Fruit fly (Drosophila melanogaster): ENCODE results near the gene CG43248.

The CG43248 gene

DNA sequence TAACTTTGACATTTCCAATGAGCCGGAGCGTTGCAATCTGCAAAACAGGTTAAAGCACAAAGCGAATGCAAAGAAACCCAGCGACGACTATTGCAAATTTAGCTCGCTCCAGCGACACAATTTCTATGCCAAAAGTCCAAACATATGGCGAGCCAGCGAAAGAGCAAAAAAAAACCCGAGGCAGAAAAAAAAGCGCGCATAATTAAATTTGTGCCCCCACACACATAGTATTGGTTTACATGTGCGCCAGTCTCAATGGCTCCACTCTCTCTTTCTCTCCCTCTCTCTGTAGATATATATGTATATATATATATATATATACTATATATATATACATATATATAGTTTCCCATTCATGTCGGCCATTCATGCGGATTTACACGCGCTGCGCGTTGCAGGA, 9.4 kb upstream of the CG43248 start:
- TF ChIP-seq CG11762 (GFP tag; optimal IDR thresholded peaks at IDR 0.05; ENCODE audit: insufficient read depth), result no peak
- peak; percentile 63 for TF ChIP-seq Eip78C (GFP tag)
- peak; percentile 64; the same call in 2 of the 3 replicates for TF ChIP-seq CG8119 (GFP tag; IDR thresholded peaks at IDR 0.05)
- peak; percentile 42 for TF ChIP-seq CG6276 (GFP tag; optimal IDR thresholded peaks at IDR 0.05)
- peak; percentile 41; the same call in 1 of the 3 replicates for TF ChIP-seq eg (GFP tag; IDR thresholded peaks at IDR 0.05)
- TF ChIP-seq CG16779 (tag; optimal IDR thresholded peaks at IDR 0.05), result no peak

DNA sequence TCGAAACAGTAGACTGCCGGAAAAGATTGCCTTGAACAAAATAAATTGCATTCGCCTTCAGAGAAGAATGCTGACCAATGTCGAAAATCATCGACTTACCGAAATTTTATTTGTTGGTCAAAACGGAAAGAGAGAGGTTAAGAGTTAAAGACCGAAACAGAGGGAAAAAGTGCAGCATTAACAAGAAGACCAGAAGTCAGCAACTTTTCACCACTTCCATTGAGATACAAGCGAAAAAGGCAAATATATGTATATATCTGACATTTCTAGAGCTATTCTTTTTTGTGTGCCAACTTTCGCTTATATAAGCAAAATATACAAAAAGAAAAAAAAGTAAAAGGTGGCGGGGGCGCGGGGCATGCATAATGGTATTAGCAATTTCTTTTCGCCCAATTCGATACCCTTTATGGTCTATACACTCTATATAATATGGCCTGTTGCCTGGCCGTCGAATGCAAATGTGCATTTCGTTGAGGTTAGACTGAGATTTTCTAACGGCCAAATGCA, 8.7 kb upstream of the CG43248 start:
- TF ChIP-seq CG6808 (GFP tag; optimal IDR thresholded peaks at IDR 0.05) (no peak), ss (GFP tag; optimal IDR thresholded peaks at IDR 0.05) (no peak), Ets96B (tag; optimal IDR thresholded peaks at IDR 0.05) (no peak), CG7368 (GFP tag; optimal IDR thresholded peaks at IDR 0.05) (no peak), fd59A (GFP tag; optimal IDR thresholded peaks at IDR 0.05) (no peak), eg (GFP tag; IDR thresholded peaks at IDR 0.05) (no peak), net (GFP tag; optimal IDR thresholded peaks at IDR 0.05) (no peak), dac (GFP tag; optimal IDR thresholded peaks at IDR 0.05) (no peak), Sox102F (GFP tag; optimal IDR thresholded peaks at IDR 0.05) (no peak), Hr39 (GFP tag; optimal IDR thresholded peaks at IDR 0.05) (no peak), Sox15 (GFP tag; optimal IDR thresholded peaks at IDR 0.05) (no peak), CG32006 (GFP tag; optimal IDR thresholded peaks at IDR 0.05) (no peak), CG1621 (tag; optimal IDR thresholded peaks at IDR 0.05) (no peak), topi (GFP tag; optimal IDR thresholded peaks at IDR 0.05) (no peak), Met (GFP tag; optimal IDR thresholded peaks at IDR 0.05) (no peak), vri (GFP tag; optimal IDR thresholded peaks at IDR 0.05) (no peak), Hr38 (GFP tag; optimal IDR thresholded peaks at IDR 0.05) (no peak)

DNA sequence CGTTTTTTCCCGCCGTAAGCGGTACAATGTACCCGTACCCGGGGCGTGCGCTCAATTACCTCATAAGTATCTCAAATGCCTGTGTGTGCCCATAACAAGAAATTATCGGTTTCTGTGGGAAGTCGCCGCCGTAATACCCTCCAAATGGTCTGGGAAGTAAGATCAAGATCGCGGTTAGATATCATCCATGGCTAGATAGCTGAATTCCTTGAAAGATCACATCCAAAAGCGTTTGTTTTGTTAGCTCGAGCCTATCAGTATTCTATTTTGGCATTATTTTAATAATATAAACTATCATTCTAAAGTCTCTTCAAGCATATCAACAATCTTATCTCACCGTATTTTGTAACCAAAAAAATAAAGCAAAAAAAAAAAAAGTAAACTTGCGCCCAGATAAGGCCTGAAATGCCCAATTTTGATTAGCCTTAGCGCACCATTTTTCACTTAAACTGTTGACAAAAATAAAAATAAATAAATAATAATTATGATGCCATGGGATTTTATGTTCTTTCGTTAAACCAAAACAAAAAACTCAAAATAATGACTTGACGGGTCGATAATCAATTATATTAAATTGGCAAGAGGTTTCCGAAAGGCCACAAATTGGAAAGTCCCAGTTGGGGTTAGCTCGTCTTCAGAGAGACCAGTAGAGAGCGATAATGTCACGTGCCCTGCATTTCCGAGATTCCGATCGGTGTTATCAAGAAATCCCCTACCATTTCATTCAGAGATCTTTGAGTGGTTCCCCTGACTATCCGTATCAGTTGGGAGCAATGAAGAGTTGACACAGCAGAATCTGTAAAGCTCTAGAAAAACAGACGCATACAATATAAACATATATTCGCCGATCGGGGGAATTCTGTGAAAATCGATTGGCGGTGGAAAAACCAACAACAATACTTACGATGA, 7.6 kb upstream of the CG43248 start:
- TF ChIP-seq vri (GFP tag; optimal IDR thresholded peaks at IDR 0.05), result peak; percentile 48
- TF ChIP-seq CG7368 (GFP tag; optimal IDR thresholded peaks at IDR 0.05), result no peak
- no peak for TF ChIP-seq cyc (GFP tag; optimal IDR thresholded peaks at IDR 0.05)
- no peak for TF ChIP-seq CG6792 (GFP tag; optimal IDR thresholded peaks at IDR 0.05)
- TF ChIP-seq CG6808 (GFP tag; optimal IDR thresholded peaks at IDR 0.05), result no peak
- no peak for TF ChIP-seq CG11294 (GFP tag; IDR thresholded peaks at IDR 0.05)
- peak; percentile 40 for TF ChIP-seq Eip78C (GFP tag)
- TF ChIP-seq CG32006 (GFP tag; optimal IDR thresholded peaks at IDR 0.05), result peak; percentile 47
- TF ChIP-seq salr (GFP tag; optimal IDR thresholded peaks at IDR 0.05), result peak in 1 of 2 experiments; percentile 30
- TF ChIP-seq fkh (GFP tag; optimal IDR thresholded peaks at IDR 0.05), result peak; percentile 6
- peak; percentile 84 for TF ChIP-seq svp (GFP tag)

- peak; percentile 36 to 67 for TF ChIP-seq ss (GFP tag; optimal IDR thresholded peaks at IDR 0.05)
- no peak for TF ChIP-seq Ets21C (GFP tag; optimal IDR thresholded peaks at IDR 0.05)
- peak; percentile 49 for TF ChIP-seq topi (GFP tag; optimal IDR thresholded peaks at IDR 0.05)
- peak; percentile 51 for TF ChIP-seq dsx (GFP tag; optimal IDR thresholded peaks at IDR 0.05; ENCODE audit: poor library complexity, severe bottlenecking)
- no peak for TF ChIP-seq Hr38 (GFP tag; optimal IDR thresholded peaks at IDR 0.05)
- TF ChIP-seq Eip78C (GFP tag), result peak; percentile 93
- peak; percentile 66 for TF ChIP-seq Lpt (GFP tag; optimal IDR thresholded peaks at IDR 0.05)
- TF ChIP-seq CG1621 (tag; optimal IDR thresholded peaks at IDR 0.05), result no peak
- no peak for TF ChIP-seq vri (GFP tag; optimal IDR thresholded peaks at IDR 0.05)
- TF ChIP-seq CG6276 (GFP tag; optimal IDR thresholded peaks at IDR 0.05), result peak; percentile 79
- TF ChIP-seq svp (GFP tag), result peak; percentile 88
- TF ChIP-seq lz (GFP tag; optimal IDR thresholded peaks at IDR 0.05), result peak; percentile 51
- TF ChIP-seq CG11762 (GFP tag; optimal IDR thresholded peaks at IDR 0.05; ENCODE audit: insufficient read depth), result peak; percentile 59
- TF ChIP-seq eg (GFP tag; IDR thresholded peaks at IDR 0.05), result peak; percentile 62; the same call in 1 of the 3 replicates
- peak; percentile 47 for TF ChIP-seq Hr39 (GFP tag; optimal IDR thresholded peaks at IDR 0.05)
- peak; percentile 35 for TF ChIP-seq Sox15 (GFP tag; optimal IDR thresholded peaks at IDR 0.05)
- peak; percentile 55 for TF ChIP-seq acj6 (GFP tag; optimal IDR thresholded peaks at IDR 0.05)
- peak; percentile 20 for TF ChIP-seq cyc (GFP tag; optimal IDR thresholded peaks at IDR 0.05)
- peak; percentile 56 for TF ChIP-seq CG3032 (tag; optimal IDR thresholded peaks at IDR 0.05)
- TF ChIP-seq CG6808 (GFP tag; optimal IDR thresholded peaks at IDR 0.05), result peak; percentile 64
- peak; percentile 73 for TF ChIP-seq OdsH (GFP tag; optimal IDR thresholded peaks at IDR 0.05)
- no peak for TF ChIP-seq fd85E (GFP tag; optimal IDR thresholded peaks at IDR 0.05)
- TF ChIP-seq achi (GFP tag; optimal IDR thresholded peaks at IDR 0.05), result peak; percentile 76
- TF ChIP-seq CG32006 (GFP tag; optimal IDR thresholded peaks at IDR 0.05), result peak; percentile 90
- peak; percentile 27 for TF ChIP-seq fd59A (GFP tag; optimal IDR thresholded peaks at IDR 0.05)
- peak; percentile 79 for TF ChIP-seq CG15336 (GFP tag; IDR thresholded peaks at IDR 0.05)
- peak; percentile 71 for TF ChIP-seq Gug (GFP tag; IDR thresholded peaks at IDR 0.05)
Measured at dm6 chr3L:15537916-15538581, 6.8 kb upstream of the CG43248 start.

Measured in whole organism, prepupa.